Worm (Caenorhabditis elegans) whole organism, L2 larva: ENCODE data around the gene ugt-53.

Experiments
- F13H6.1 ChIP-seq: sonication (generic microtip); optimal IDR thresholded peaks from 2 replicates; lab custom pipeline; 2016; ENCODE audit warnings: missing genetic modification characterization, missing compliant biosample characterization
- R02D3.7 ChIP-seq: fragments of 150-350 bp; optimal IDR thresholded peaks from 2 replicates; lab custom pipeline; 2014; ENCODE audit warnings: missing biosample characterization, missing genetic modification characterization
- Y55F3AM.14 ChIP-seq: fragments of 200-800 bp; sonication (Bioruptor generic); optimal IDR thresholded peaks from 2 replicates; lab custom pipeline; 2018; ENCODE audit warnings: mild to moderate bottlenecking, missing genetic modification characterization, missing compliant biosample characterization
- ZK546.5 ChIP-seq: sonication (generic microtip); optimal IDR thresholded peaks from 2 replicates; lab custom pipeline; 2017; ENCODE audit warnings: missing biosample characterization, missing genetic modification characterization
- alr-1 ChIP-seq: fragments of 150-350 bp; optimal IDR thresholded peaks from 2 replicates; lab custom pipeline; 2014; ENCODE audit warnings: missing biosample characterization, missing genetic modification characterization
- ama-1 ChIP-seq: fragments of 150-350 bp; optimal IDR thresholded peaks from 2 replicates; lab custom pipeline; 2018; ENCODE audit warnings: inconsistent platforms
- blmp-1 ChIP-seq: sonication (generic microtip); optimal IDR thresholded peaks from 2 replicates; lab custom pipeline; 2017; ENCODE audit warnings: missing genetic modification characterization, mild to moderate bottlenecking, missing compliant biosample characterization, antibody characterized with exemption, moderate library complexity; ENCODE audit not compliant: insufficient read depth
- ceh-16 ChIP-seq: fragments of 150-350 bp; optimal IDR thresholded peaks from 2 replicates; lab custom pipeline; 2014; ENCODE audit warnings: missing biosample characterization, missing genetic modification characterization
- ceh-82 ChIP-seq: fragments of 150-350 bp; optimal IDR thresholded peaks from 2 replicates; lab custom pipeline; 2014; ENCODE audit warnings: missing biosample characterization, missing genetic modification characterization
- crh-2 ChIP-seq: sonication (generic microtip); optimal IDR thresholded peaks from 2 replicates; lab custom pipeline; 2017; ENCODE audit warnings: missing biosample characterization, missing genetic modification characterization
- elt-1 ChIP-seq: fragments of 150-350 bp; optimal IDR thresholded peaks from 2 replicates; lab custom pipeline; 2014; ENCODE audit warnings: missing biosample characterization, missing genetic modification characterization
- fos-1 ChIP-seq: fragments of 150-350 bp; optimal IDR thresholded peaks from 2 replicates; lab custom pipeline; 2014; ENCODE audit warnings: missing biosample characterization, missing genetic modification characterization
- gmeb-1 ChIP-seq: fragments of 150-350 bp; optimal IDR thresholded peaks from 2 replicates; lab custom pipeline; 2014; ENCODE audit warnings: missing biosample characterization, missing genetic modification characterization
- lin-11 ChIP-seq: fragments of 150-350 bp; sonication (generic microtip); optimal IDR thresholded peaks from 2 replicates; lab custom pipeline; 2014; ENCODE audit warnings: missing biosample characterization, missing genetic modification characterization, inconsistent platforms, mixed read lengths
- lin-13 ChIP-seq: fragments of 150-350 bp; optimal IDR thresholded peaks from 2 replicates; lab custom pipeline; 2014; ENCODE audit warnings: missing biosample characterization, missing genetic modification reagents, missing genetic modification characterization
- lsy-2 ChIP-seq, 2 experiments: fragments of 150-350 bp in 1 of 2; sonication (generic microtip) in 1 of 2; optimal IDR thresholded peaks; 2 replicates each; lab custom pipeline; 2014 to 2017; ENCODE audit warnings: missing biosample characterization in 2 of 2, missing genetic modification characterization in 2 of 2
- mab-5 ChIP-seq: fragments of 150-350 bp; optimal IDR thresholded peaks from 2 replicates; lab custom pipeline; 2014; ENCODE audit warnings: missing biosample characterization, missing genetic modification characterization
- mbf-1 ChIP-seq: sonication (generic microtip); optimal IDR thresholded peaks from 2 replicates; lab custom pipeline; 2017; ENCODE audit warnings: missing biosample characterization, missing genetic modification characterization
- mdl-1 ChIP-seq, 2 experiments: fragments of 150-350 bp in 1 of 2; sonication (generic microtip) in 1 of 2; optimal IDR thresholded peaks; 2 replicates each; lab custom pipeline; 2017; ENCODE audit warnings: missing biosample characterization in 2 of 2, missing genetic modification characterization in 2 of 2
- nhr-10 ChIP-seq: sonication (generic microtip); optimal IDR thresholded peaks from 2 replicates; lab custom pipeline; 2017; ENCODE audit warnings: missing biosample characterization, missing genetic modification characterization
- nhr-11 ChIP-seq: fragments of 150-350 bp; optimal IDR thresholded peaks from 2 replicates; lab custom pipeline; 2014; ENCODE audit warnings: missing biosample characterization, missing genetic modification characterization
- nhr-12 ChIP-seq: fragments of 150-350 bp; optimal IDR thresholded peaks from 2 replicates; lab custom pipeline; 2014; ENCODE audit warnings: missing biosample characterization, missing genetic modification characterization
- nhr-129 ChIP-seq: fragments of 150-350 bp; optimal IDR thresholded peaks from 2 replicates; lab custom pipeline; 2014; ENCODE audit warnings: missing biosample characterization, missing genetic modification characterization
- nhr-21 ChIP-seq: fragments of 150-350 bp; optimal IDR thresholded peaks from 2 replicates; lab custom pipeline; 2014; ENCODE audit warnings: missing biosample characterization, missing genetic modification characterization
- nhr-23 ChIP-seq: fragments of 150-350 bp; optimal IDR thresholded peaks from 2 replicates; lab custom pipeline; 2014; ENCODE audit warnings: missing biosample characterization, missing genetic modification reagents, missing genetic modification characterization
- nhr-237 ChIP-seq: fragments of 150-350 bp; optimal IDR thresholded peaks from 2 replicates; lab custom pipeline; 2014; ENCODE audit warnings: missing biosample characterization, missing genetic modification characterization
- nhr-6 ChIP-seq: fragments of 150-350 bp; optimal IDR thresholded peaks from 2 replicates; lab custom pipeline; 2014; ENCODE audit warnings: missing biosample characterization, missing genetic modification characterization
- nhr-77 ChIP-seq: fragments of 150-350 bp; optimal IDR thresholded peaks from 2 replicates; lab custom pipeline; 2014; ENCODE audit warnings: missing biosample characterization, missing genetic modification characterization
- peb-1 ChIP-seq: fragments of 150-350 bp; optimal IDR thresholded peaks from 2 replicates; lab custom pipeline; 2014; ENCODE audit warnings: missing biosample characterization, missing genetic modification characterization
- sma-9 ChIP-seq, 2 experiments: fragments of 150-350 bp in 1 of 2; sonication (generic microtip) in 1 of 2; optimal IDR thresholded peaks; 2 replicates each; lab custom pipeline; 2014 to 2016; ENCODE audit warnings: missing genetic modification characterization in 2 of 2, mild to moderate bottlenecking in 1 of 2, missing biosample characterization in 1 of 2, missing compliant biosample characterization in 1 of 2, missing genetic modification reagents in 1 of 2, moderate library complexity in 1 of 2
- snpc-4 ChIP-seq: fragments of 150-350 bp; optimal IDR thresholded peaks from 2 replicates; lab custom pipeline; 2014; ENCODE audit warnings: missing biosample characterization, missing genetic modification characterization
- unc-39 ChIP-seq: fragments of 150-350 bp; optimal IDR thresholded peaks from 2 replicates; lab custom pipeline; 2014; ENCODE audit warnings: missing biosample characterization, missing genetic modification characterization
- unc-55 ChIP-seq: fragments of 150-350 bp; sonication (generic microtip); optimal IDR thresholded peaks from 3 replicates; lab custom pipeline; 2014; ENCODE audit warnings: missing biosample characterization, missing genetic modification reagents, missing genetic modification characterization
- unc-62 ChIP-seq: fragments of 150-350 bp; optimal IDR thresholded peaks from 2 replicates; lab custom pipeline; 2014; ENCODE audit warnings: missing biosample characterization, missing genetic modification reagents, missing genetic modification characterization
- zag-1 ChIP-seq: fragments of 150-350 bp; optimal IDR thresholded peaks from 2 replicates; lab custom pipeline; 2014; ENCODE audit warnings: missing biosample characterization, missing genetic modification characterization
- ztf-1 ChIP-seq: fragments of 200-800 bp; sonication (Bioruptor generic); conservative IDR thresholded peaks from 2 replicates; pipeline ENCODE4 v1.3.6; 2022; ENCODE audit warnings: missing genetic modification characterization, missing compliant biosample characterization
- ztf-11 ChIP-seq: sonication (generic microtip); optimal IDR thresholded peaks from 2 replicates; lab custom pipeline; 2017; ENCODE audit warnings: missing biosample characterization, missing genetic modification characterization
- ztf-4 ChIP-seq: fragments of 150-350 bp; optimal IDR thresholded peaks from 2 replicates; lab custom pipeline; 2014; ENCODE audit warnings: missing biosample characterization, missing genetic modification characterization

Gene ugt-53

ce11 chrV:2849071-2849470 lies at the start of gene ugt-53:
Gene ugt-53, plus strand, starts transcription at chrV:2849343.
- TF ChIP-seq sma-9 (GFP tag; optimal IDR thresholded peaks at IDR 0.05; lab: Kevin White, UChicago) (no peak), sma-9 (tag; optimal IDR thresholded peaks at IDR 0.05; lab: Kevin White, UChicago) (no peak), nhr-21 (tag; lab: Kevin White, UChicago) (no peak), fos-1 (tag; lab: Kevin White, UChicago) (peak; percentile 36), unc-62 (GFP tag; lab: Kevin White, UChicago) (no peak), R02D3.7 (tag; lab: Kevin White, UChicago) (no peak), nhr-10 (tag; lab: Kevin White, UChicago) (no peak), nhr-11 (tag; lab: Kevin White, UChicago) (no peak)

- TF ChIP-seq nhr-10 (tag; lab: Kevin White, UChicago) (no peak), nhr-23 (no peak), snpc-4 (tag; lab: Kevin White, UChicago) (no peak), ceh-16 (no peak), ztf-4 (tag; lab: Kevin White, UChicago) (no peak), nhr-6 (no peak), ztf-11 (no peak), ZK546.5 (tag; lab: Kevin White, UChicago) (no peak)
Measured at ce11 chrV:2800676-2801075, 48.5 kb upstream of the ugt-53 start.

ce11 chrV:2801955-2802354 lies 47.2 kb upstream of the ugt-53 start:
- no peak for TF ChIP-seq lin-13 (GFP tag; lab: Kevin White, UChicago)
- TF ChIP-seq sma-9 (GFP tag; optimal IDR thresholded peaks at IDR 0.05; lab: Kevin White, UChicago), result no peak
- TF ChIP-seq sma-9 (tag; optimal IDR thresholded peaks at IDR 0.05; lab: Kevin White, UChicago), result no peak
- TF ChIP-seq nhr-11 (tag; lab: Kevin White, UChicago), result no peak
- no peak for TF ChIP-seq lsy-2 (tag; optimal IDR thresholded peaks at IDR 0.05; lab: Kevin White, UChicago)
- TF ChIP-seq unc-39 (tag; lab: Kevin White, UChicago), result no peak
- TF ChIP-seq nhr-129 (tag; lab: Kevin White, UChicago), result peak; percentile 43

ce11 chrV:2803258-2803657 lies 45.9 kb upstream of the ugt-53 start:
- TF ChIP-seq nhr-77 (tag; lab: Kevin White, UChicago), result no peak
- TF ChIP-seq blmp-1 (tag; lab: Kevin White, UChicago), result no peak
- TF ChIP-seq ama-1 (lab: Kevin White, UChicago), result no peak
- no peak for TF ChIP-seq ZK546.5 (tag; lab: Kevin White, UChicago)
- no peak for TF ChIP-seq nhr-6
- no peak for TF ChIP-seq fos-1 (tag; lab: Kevin White, UChicago)
- TF ChIP-seq unc-39 (tag; lab: Kevin White, UChicago), result no peak
- TF ChIP-seq nhr-10 (tag; lab: Kevin White, UChicago), result no peak
- TF ChIP-seq gmeb-1 (tag; lab: Kevin White, UChicago), result no peak

ce11 chrV:2807760-2808159 lies 41.4 kb upstream of the ugt-53 start, which contains the start of gene ketn-1:
Gene ketn-1, minus strand, starts transcription at chrV:2807860.
- no peak for TF ChIP-seq nhr-23

ce11 chrV:2809443-2809842 lies 39.7 kb upstream of the ugt-53 start:
- TF ChIP-seq fos-1 (tag; lab: Kevin White, UChicago) (no peak), F13H6.1 (tag; lab: Kevin White, UChicago) (peak; percentile 33), nhr-129 (tag; lab: Kevin White, UChicago) (peak; percentile 31), unc-55 (no peak)

- TF ChIP-seq lin-13 (GFP tag; lab: Kevin White, UChicago) (no peak), mdl-1 (tag; optimal IDR thresholded peaks at IDR 0.05; lab: Kevin White, UChicago) (no peak), nhr-6 (no peak), zag-1 (tag; lab: Kevin White, UChicago) (no peak), ztf-11 (no peak), nhr-11 (tag; lab: Kevin White, UChicago) (no peak), nhr-21 (tag; lab: Kevin White, UChicago) (no peak), lin-11 (tag; lab: Kevin White, UChicago) (no peak), nhr-237 (no peak), mbf-1 (tag; lab: Kevin White, UChicago) (no peak), nhr-129 (tag; lab: Kevin White, UChicago) (no peak), Y55F3AM.14 (GFP tag; lab: Kevin White, UChicago) (no peak), fos-1 (tag; lab: Kevin White, UChicago) (peak; percentile 100), elt-1 (tag; lab: Kevin White, UChicago) (no peak), ztf-1 (GFP tag; lab: Robert Waterston, UW) (no peak), R02D3.7 (tag; lab: Kevin White, UChicago) (no peak), unc-55 (no peak), nhr-10 (tag; lab: Kevin White, UChicago) (no peak), gmeb-1 (tag; lab: Kevin White, UChicago) (peak; percentile 29), peb-1 (no peak), nhr-12 (tag; lab: Kevin White, UChicago) (no peak), alr-1 (tag; lab: Kevin White, UChicago) (no peak), crh-2 (tag; lab: Kevin White, UChicago) (peak; percentile 20), ceh-82 (tag; lab: Kevin White, UChicago) (no peak), lsy-2 (tag; optimal IDR thresholded peaks at IDR 0.05; lab: Kevin White, UChicago) (no peak), mab-5 (tag; lab: Kevin White, UChicago) (no peak)
Measured at ce11 chrV:2810164-2810563, 39.0 kb upstream of the ugt-53 start, which contains the start of gene F54E2.1. Gene F54E2.1, plus strand, starts transcription at chrV:2810398.
